Worm (Caenorhabditis elegans): ENCODE data around the gene nfx-1.

The nfx-1 gene

ce11 chrIII:6344737-6345136 is 30.4 kb upstream of the nfx-1 start (continued):
- TF ChIP-seq D2030.7 (GFP tag; IDR thresholded peaks at IDR 0.05): peak; percentile 85
- TF ChIP-seq tbx-9 (tag; optimal IDR thresholded peaks at IDR 0.05; ENCODE audit: borderline replicate concordance): no peak
- TF ChIP-seq nhr-80 (tag; optimal IDR thresholded peaks at IDR 0.05): peak; percentile 47
- TF ChIP-seq Y67H2A.10 (GFP tag; conservative IDR thresholded peaks at IDR 0.05): no peak
- peak; percentile 48 for TF ChIP-seq hrde-1 (tag; optimal IDR thresholded peaks at IDR 0.05; ENCODE audit: borderline replicate concordance)
- no peak for TF ChIP-seq ztf-6 (GFP tag; IDR thresholded peaks at IDR 0.05)
- TF ChIP-seq pha-4 (tag; optimal IDR thresholded peaks at IDR 0.05): no peak
- peak; percentile 63; the same call in 1 of the 2 replicates for TF ChIP-seq mcd-1 (GFP tag; IDR thresholded peaks at IDR 0.05)
- no peak for TF ChIP-seq cebp-2 (GFP tag; IDR thresholded peaks at IDR 0.05)
- no peak for TF ChIP-seq Y53F4B.3 (GFP tag; IDR thresholded peaks at IDR 0.05)
- TF ChIP-seq snpc-1.3 (tag; optimal IDR thresholded peaks at IDR 0.05; ENCODE audit: insufficient read depth): no peak
- TF ChIP-seq madf-8 (GFP tag; conservative IDR thresholded peaks at IDR 0.05): no peak; the same call in 1 of the 2 replicates
- no peak for TF ChIP-seq F10E7.11 (tag; optimal IDR thresholded peaks at IDR 0.05)
- TF ChIP-seq F57A8.1 (GFP tag; optimal IDR thresholded peaks at IDR 0.05): no peak
- no peak for TF ChIP-seq egl-18 (GFP tag; IDR thresholded peaks at IDR 0.05)
- peak; percentile 47 for TF ChIP-seq chd-7 (tag; optimal IDR thresholded peaks at IDR 0.05)
- TF ChIP-seq hsf-1 (GFP tag; IDR thresholded peaks at IDR 0.05): peak; percentile 47; the same call in 1 of the 2 replicates
- no peak for TF ChIP-seq ccch-3 (GFP tag; optimal IDR thresholded peaks at IDR 0.05)
- TF ChIP-seq sdz-38 (tag; optimal IDR thresholded peaks at IDR 0.05): no peak
- TF ChIP-seq lir-1 (GFP tag; conservative IDR thresholded peaks at IDR 0.05): peak; percentile 57; the same call in 1 of the 2 replicates
- no peak for TF ChIP-seq F39B2.1 (GFP tag; IDR thresholded peaks at IDR 0.05)
- peak; percentile 38 for TF ChIP-seq ztf-18 (tag; optimal IDR thresholded peaks at IDR 0.05)
- peak; percentile 80 for TF ChIP-seq K12H6.12 (tag; optimal IDR thresholded peaks at IDR 0.05)
- peak; percentile 63 for TF ChIP-seq repo-1 (tag; optimal IDR thresholded peaks at IDR 0.05)
- peak; percentile 71; the same call in 1 of the 2 replicates for TF ChIP-seq B0336.3 (GFP tag; IDR thresholded peaks at IDR 0.05)
- TF ChIP-seq F52B5.7 (tag; optimal IDR thresholded peaks at IDR 0.05): no peak
- 0 out of 2 replicates have a peak, but pooled peaks have one; percentile 38 for TF ChIP-seq nfyb-1 (GFP tag; IDR thresholded peaks at IDR 0.05)
- no peak for TF ChIP-seq ceh-79 (tag; optimal IDR thresholded peaks at IDR 0.05)
- peak; percentile 80 for TF ChIP-seq ekl-4 (GFP tag; IDR thresholded peaks at IDR 0.05)
- TF ChIP-seq lin-40 (tag; optimal IDR thresholded peaks at IDR 0.05): peak; percentile 76
- no peak for TF ChIP-seq ztf-3 (GFP tag; optimal IDR thresholded peaks at IDR 0.05)
- TF ChIP-seq bed-1 (GFP tag; IDR thresholded peaks at IDR 0.05): no peak
- TF ChIP-seq athp-1 (tag; optimal IDR thresholded peaks at IDR 0.05): peak; percentile 69
- no peak for TF ChIP-seq rec-8 (tag; optimal IDR thresholded peaks at IDR 0.05)
- TF ChIP-seq B0035.1 (tag; optimal IDR thresholded peaks at IDR 0.05): no peak
- TF ChIP-seq madf-10 (tag; optimal IDR thresholded peaks at IDR 0.05): peak; percentile 37
- TF ChIP-seq hlh-26 (GFP tag; conservative IDR thresholded peaks at IDR 0.05): no peak
- TF ChIP-seq K11D2.4 (GFP tag; IDR thresholded peaks at IDR 0.05): no peak
- TF ChIP-seq egl-44 (GFP tag; IDR thresholded peaks at IDR 0.05): no peak
- peak; percentile 97 for TF ChIP-seq hmg-1.2 (GFP tag; IDR thresholded peaks at IDR 0.05)
- TF ChIP-seq aptf-3 (GFP tag; IDR thresholded peaks at IDR 0.05): no peak
- TF ChIP-seq Y56A3A.18 (GFP tag; IDR thresholded peaks at IDR 0.05): no peak
- no peak for TF ChIP-seq nfya-1 (tag; optimal IDR thresholded peaks at IDR 0.05; ENCODE audit: borderline replicate concordance, insufficient read depth)
- TF ChIP-seq nfya-2 (GFP tag; IDR thresholded peaks at IDR 0.05): no peak
- TF ChIP-seq hlh-12 (tag; optimal IDR thresholded peaks at IDR 0.05): no peak
- peak; percentile 57 for TF ChIP-seq tbp1 (GFP tag; optimal IDR thresholded peaks at IDR 0.05)
- peak; percentile 27 for TF ChIP-seq xnd-1 (tag; optimal IDR thresholded peaks at IDR 0.05)
- peak; percentile 61 for TF ChIP-seq F33H1.4 (GFP tag; IDR thresholded peaks at IDR 0.05)
- no peak for TF ChIP-seq T26A5.8 (tag; optimal IDR thresholded peaks at IDR 0.05)

Measured in whole organism, young adult.